Worm (Caenorhabditis elegans): ENCODE results near the gene asps-1.

DNA sequence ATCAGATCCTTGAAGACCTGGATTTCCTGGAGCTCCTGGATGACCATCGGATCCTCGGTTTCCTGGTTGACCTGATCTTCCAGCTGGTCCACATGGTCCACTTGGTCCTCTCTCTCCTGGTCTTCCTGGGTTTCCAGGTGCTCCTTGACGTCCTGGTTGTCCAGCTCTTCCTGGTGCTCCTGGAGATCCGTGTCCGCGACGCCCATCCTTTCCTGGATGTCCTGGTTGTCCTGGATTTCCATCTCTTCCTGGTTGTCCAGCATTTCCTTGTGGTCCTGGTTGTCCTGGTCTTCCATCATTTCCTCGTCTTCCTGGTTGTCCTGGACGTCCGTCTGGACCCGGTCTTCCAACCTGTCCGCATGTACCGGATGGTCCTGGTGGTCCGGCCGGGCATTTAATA lies 25.3 kb downstream of the asps-1 start:
- TF ChIP-seq ets-5 (GFP tag; IDR thresholded peaks at IDR 0.05) (no peak), ama-1 (optimal IDR thresholded peaks at IDR 0.05) (no peak), isw-1 (GFP tag; IDR thresholded peaks at IDR 0.05) (no peak), pqm-1 (tag; optimal IDR thresholded peaks at IDR 0.05) (no peak)
